Fruit fly (Drosophila melanogaster): ENCODE results near the gene Cpr78Ca.
A peak's percentile ranks its signal among the peaks of the same experiment; 100 is the strongest.

The Cpr78Ca gene

dm6 chr3L:21297703-21298102 lies 5.1 kb upstream of the Cpr78Ca start, which contains the start of gene Edg78E:
Edg78E (minus strand) TSS chr3L:21297803.
- TF ChIP-seq fd85E (GFP tag; optimal IDR thresholded peaks at IDR 0.05) (no peak), CG4318 (GFP tag; optimal IDR thresholded peaks at IDR 0.05) (no peak), net (GFP tag; optimal IDR thresholded peaks at IDR 0.05) (no peak), salr (GFP tag; optimal IDR thresholded peaks at IDR 0.05) (no peak), spab (GFP tag; optimal IDR thresholded peaks at IDR 0.05) (no peak), Hr39 (GFP tag; optimal IDR thresholded peaks at IDR 0.05) (no peak), CG9139 (GFP tag; optimal IDR thresholded peaks at IDR 0.05) (no peak), Lpt (GFP tag; optimal IDR thresholded peaks at IDR 0.05) (no peak), dsx (GFP tag; optimal IDR thresholded peaks at IDR 0.05; ENCODE audit: poor library complexity, severe bottlenecking) (no peak), ss (GFP tag; optimal IDR thresholded peaks at IDR 0.05) (no peak), Blimp-1 (GFP tag; optimal IDR thresholded peaks at IDR 0.05) (no peak), achi (GFP tag; optimal IDR thresholded peaks at IDR 0.05) (no peak), CG32006 (GFP tag; optimal IDR thresholded peaks at IDR 0.05) (no peak), CG6163 (GFP tag; IDR thresholded peaks at IDR 0.05) (no peak), CG8319 (GFP tag; optimal IDR thresholded peaks at IDR 0.05) (no peak), CG10631 (GFP tag; optimal IDR thresholded peaks at IDR 0.05) (no peak)

dm6 chr3L:21294202-21294601 lies 1.6 kb upstream of the Cpr78Ca start, which contains the start of gene Cpr78Cb:
Cpr78Cb (plus strand) TSS chr3L:21294492.
- TF ChIP-seq lz (GFP tag; optimal IDR thresholded peaks at IDR 0.05) (no peak), Eip75B (GFP tag; optimal IDR thresholded peaks at IDR 0.05) (no peak), fkh (GFP tag; optimal IDR thresholded peaks at IDR 0.05) (no peak), dsx (GFP tag; optimal IDR thresholded peaks at IDR 0.05; ENCODE audit: poor library complexity, severe bottlenecking) (no peak), cyc (GFP tag; optimal IDR thresholded peaks at IDR 0.05) (no peak), CG7368 (GFP tag; optimal IDR thresholded peaks at IDR 0.05) (no peak), CG32006 (GFP tag; optimal IDR thresholded peaks at IDR 0.05) (no peak), Eip93F (GFP tag; optimal IDR thresholded peaks at IDR 0.05) (no peak), net (GFP tag; optimal IDR thresholded peaks at IDR 0.05) (no peak), spab (GFP tag; optimal IDR thresholded peaks at IDR 0.05) (no peak)

- TF ChIP-seq CG6792 (GFP tag; optimal IDR thresholded peaks at IDR 0.05) (no peak), topi (GFP tag; optimal IDR thresholded peaks at IDR 0.05) (no peak), CG3032 (tag; optimal IDR thresholded peaks at IDR 0.05) (no peak), eg (GFP tag; IDR thresholded peaks at IDR 0.05) (no peak), CG34406 (GFP tag; optimal IDR thresholded peaks at IDR 0.05) (no peak), CG15336 (GFP tag; IDR thresholded peaks at IDR 0.05) (no peak)
Observed at dm6 chr3L:21291055-21291454, 1.5 kb downstream of the Cpr78Ca start.

dm6 chr3L:21290336-21290735 lies 2.3 kb downstream of the Cpr78Ca start:
- TF ChIP-seq CG8319 (GFP tag; optimal IDR thresholded peaks at IDR 0.05) (no peak), Eip78C (GFP tag) (peak; percentile 2)

dm6 chr3L:21285639-21286338 lies 6.8 kb downstream of the Cpr78Ca start, which contains the start of the genes CG12974 and pzg:
CG12974 (minus strand) TSS chr3L:21285962.
pzg (plus strand) TSS chr3L:21286099.
- peak; percentile 47 for TF ChIP-seq Hr4 (GFP tag; optimal IDR thresholded peaks at IDR 0.05)
- peak; percentile 48 for TF ChIP-seq acj6 (GFP tag; optimal IDR thresholded peaks at IDR 0.05)
- peak; percentile 94 for TF ChIP-seq Eip78C (GFP tag)
- no peak for TF ChIP-seq Met (GFP tag; optimal IDR thresholded peaks at IDR 0.05)
- TF ChIP-seq CG10669 (GFP tag; optimal IDR thresholded peaks at IDR 0.05), result peak; percentile 33
- peak; percentile 64 for TF ChIP-seq Ets21C (GFP tag; optimal IDR thresholded peaks at IDR 0.05)
- no peak for TF ChIP-seq Gug (GFP tag; IDR thresholded peaks at IDR 0.05)
- TF ChIP-seq fd85E (GFP tag; optimal IDR thresholded peaks at IDR 0.05), result peak; percentile 49
- peak; percentile 44 for TF ChIP-seq Smox (GFP tag; optimal IDR thresholded peaks at IDR 0.05)
- peak in 1 of 2 experiments; percentile 32 for TF ChIP-seq salr (GFP tag; optimal IDR thresholded peaks at IDR 0.05)
- peak; percentile 44 for TF ChIP-seq Eip75B (GFP tag; optimal IDR thresholded peaks at IDR 0.05)
- no peak for TF ChIP-seq fd59A (GFP tag; optimal IDR thresholded peaks at IDR 0.05)
- no peak for TF ChIP-seq CG15336 (GFP tag; IDR thresholded peaks at IDR 0.05)
- peak; percentile 69 for TF ChIP-seq CG3032 (tag; optimal IDR thresholded peaks at IDR 0.05)
- peak; percentile 16 for TF ChIP-seq Sox102F (GFP tag; optimal IDR thresholded peaks at IDR 0.05)
- TF ChIP-seq fkh (GFP tag; optimal IDR thresholded peaks at IDR 0.05), result peak; percentile 70
- TF ChIP-seq Lpt (GFP tag; optimal IDR thresholded peaks at IDR 0.05), result no peak
- TF ChIP-seq CG8319 (GFP tag; optimal IDR thresholded peaks at IDR 0.05), result peak; percentile 13
- no peak for TF ChIP-seq spab (GFP tag; optimal IDR thresholded peaks at IDR 0.05)
- peak; percentile 23 for TF ChIP-seq CG4318 (GFP tag; optimal IDR thresholded peaks at IDR 0.05)
- peak; percentile 56 for TF ChIP-seq Blimp-1 (GFP tag; optimal IDR thresholded peaks at IDR 0.05)
- peak; percentile 65 for TF ChIP-seq CG1621 (tag; optimal IDR thresholded peaks at IDR 0.05)
- peak; percentile 54 for TF ChIP-seq CG11902 (GFP tag; optimal IDR thresholded peaks at IDR 0.05)
- peak; percentile 17 for TF ChIP-seq Ets96B (tag; optimal IDR thresholded peaks at IDR 0.05)
- TF ChIP-seq dsx (GFP tag; optimal IDR thresholded peaks at IDR 0.05; ENCODE audit: poor library complexity, severe bottlenecking), result peak; percentile 4

All from whole organism, prepupa.